Fruit fly (Drosophila melanogaster) whole organism, embryonic: Measurements from ENCODE around the gene Pif1.

ENCODE experiments used
- Blimp-1 ChIP-seq: fragments of 200-800 bp; sonication (Bioruptor generic); optimal IDR thresholded peaks from 3 replicates; lab custom pipeline; 2018; ENCODE audit warnings: missing biosample characterization, missing genetic modification characterization, mild to moderate bottlenecking, moderate library complexity, missing genetic modification reagents
- BtbVII ChIP-seq: fragments of 200-800 bp; sonication (Bioruptor generic); optimal IDR thresholded peaks from 3 replicates; lab custom pipeline; 2017; ENCODE audit warnings: missing biosample characterization, mild to moderate bottlenecking, missing genetic modification characterization
- CG10654 ChIP-seq: fragments of 200-800 bp; sonication (Bioruptor generic); optimal IDR thresholded peaks from 2 replicates; lab custom pipeline; 2016; ENCODE audit warnings: missing biosample characterization, missing genetic modification characterization
- CG11723 ChIP-seq: fragments of 200-800 bp; sonication (Bioruptor generic); optimal IDR thresholded peaks from 2 replicates; lab custom pipeline; 2017; ENCODE audit warnings: missing biosample characterization, mild to moderate bottlenecking, missing genetic modification characterization
- CG1647 ChIP-seq: fragments of 200-800 bp; sonication (Bioruptor generic); optimal IDR thresholded peaks from 3 replicates; lab custom pipeline; 2016; ENCODE audit warnings: missing biosample characterization, missing genetic modification characterization
- CG31224 ChIP-seq: fragments of 200-800 bp; sonication (Bioruptor generic); IDR thresholded peaks from 2 replicates; pipeline ENCODE4 v1.3.6; 2022; ENCODE audit warnings: missing biosample characterization, missing genetic modification characterization
- CG31441 ChIP-seq: fragments of 200-800 bp; sonication (Bioruptor generic); IDR thresholded peaks from 2 replicates; pipeline ENCODE4 v1.3.6; 2022; ENCODE audit warnings: missing biosample characterization, missing genetic modification characterization
- CG32772 ChIP-seq: fragments of 200-800 bp; sonication (Bioruptor generic); IDR thresholded peaks from 2 replicates; pipeline ENCODE4 v1.3.6; 2022; ENCODE audit warnings: missing biosample characterization, missing genetic modification characterization
- CG33557 ChIP-seq: fragments of 200-800 bp; sonication (Bioruptor generic); optimal IDR thresholded peaks from 2 replicates; lab custom pipeline; 2019; ENCODE audit warnings: missing biosample characterization, mild to moderate bottlenecking, missing genetic modification characterization, moderate library complexity
- CG3726 ChIP-seq: fragments of 200-800 bp; sonication (Bioruptor generic); IDR thresholded peaks from 3 replicates; pipeline ENCODE4, ENCODE4 v1.3.6; 2022; ENCODE audit warnings: missing biosample characterization, missing genetic modification characterization
- CG3847 ChIP-seq: fragments of 200-800 bp; sonication (Bioruptor generic); IDR thresholded peaks from 2 replicates; pipeline ENCODE4 v1.3.6; 2022; ENCODE audit warnings: missing biosample characterization, missing genetic modification characterization
- CG3995 ChIP-seq: fragments of 200-800 bp; sonication (Bioruptor generic); optimal IDR thresholded peaks from 3 replicates; lab custom pipeline; 2016; ENCODE audit warnings: missing biosample characterization, missing genetic modification characterization
- CG5180 ChIP-seq: fragments of 200-800 bp; sonication (Bioruptor generic); optimal IDR thresholded peaks from 3 replicates; lab custom pipeline; 2017; ENCODE audit warnings: missing biosample characterization, missing genetic modification characterization, mild to moderate bottlenecking, moderate library complexity, missing genetic modification reagents
- CG8478 ChIP-seq: fragments of >200 bp; optimal IDR thresholded peaks from 2 replicates; lab custom pipeline; 2018
- Deaf1 ChIP-seq: fragments of 200-800 bp; optimal IDR thresholded peaks from 3 replicates; lab custom pipeline; 2019; ENCODE audit warnings: missing biosample characterization, mild to moderate bottlenecking, missing genetic modification characterization, moderate library complexity
- Dfd ChIP-seq, 2 experiments: fragments of >200 bp; optimal IDR thresholded peaks; 2 replicates each; lab custom pipeline; 2017; ENCODE audit warnings: missing biosample characterization in 2 of 2, missing genetic modification characterization in 2 of 2
- Drgx ChIP-seq: fragments of 200-800 bp; sonication (Bioruptor generic); IDR thresholded peaks from 2 replicates; pipeline ENCODE4 v1.3.6; 2022; ENCODE audit warnings: missing biosample characterization, missing genetic modification characterization
- Ets65A ChIP-seq: fragments of 200-800 bp; sonication (Bioruptor generic); peaks from one replicate; lab custom pipeline; 2016; ENCODE audit warnings: missing biosample characterization, missing genetic modification characterization
- Fer1 ChIP-seq: fragments of 200-800 bp; sonication (Bioruptor generic); optimal IDR thresholded peaks from 2 replicates; lab custom pipeline; 2017; ENCODE audit warnings: missing biosample characterization, mild to moderate bottlenecking, missing genetic modification characterization
- Rx ChIP-seq: fragments of 200-800 bp; sonication (Bioruptor generic); IDR thresholded peaks from 2 replicates; pipeline ENCODE4 v1.3.6; 2022; ENCODE audit warnings: missing biosample characterization, missing genetic modification characterization
- Sox102F ChIP-seq: fragments of 200-800 bp; sonication (Bioruptor generic); optimal IDR thresholded peaks from 2 replicates; lab custom pipeline; 2018; ENCODE audit warnings: missing biosample characterization, mild to moderate bottlenecking, missing genetic modification characterization, moderate library complexity
- Sry-δ ChIP-seq: fragments of 200-800 bp; sonication (Bioruptor generic); optimal IDR thresholded peaks from 2 replicates; lab custom pipeline; 2016; ENCODE audit warnings: missing biosample characterization, missing genetic modification characterization
- Trl ChIP-seq, 3 experiments: fragments of >200 bp in 2 of 3; fragments of 200-800 bp in 1 of 3; sonication (Bioruptor generic) in 1 of 3; optimal IDR thresholded peaks; 2 replicates in 1 of 3; 3 replicates in 2 of 3; lab custom pipeline; 2016 to 2017; ENCODE audit warnings: missing biosample characterization in 1 of 3, missing genetic modification characterization in 1 of 3
- aop ChIP-seq: fragments of 200-800 bp; sonication (Bioruptor generic); IDR thresholded peaks from 2 replicates; pipeline ENCODE4 v1.3.6; 2022; ENCODE audit warnings: missing biosample characterization, missing genetic modification characterization
- br ChIP-seq: fragments of >200 bp; optimal IDR thresholded peaks from 2 replicates; lab custom pipeline; 2017
- cato ChIP-seq: fragments of 200-800 bp; sonication (Bioruptor generic); optimal IDR thresholded peaks from 2 replicates; lab custom pipeline; 2016; ENCODE audit warnings: missing biosample characterization, missing genetic modification characterization, borderline replicate concordance
- caup ChIP-seq: fragments of 200-800 bp; sonication (Bioruptor generic); optimal IDR thresholded peaks from 3 replicates; lab custom pipeline; 2017; ENCODE audit warnings: missing biosample characterization, mild to moderate bottlenecking, missing genetic modification characterization, moderate library complexity; ENCODE audit not compliant: severe bottlenecking
- ewg ChIP-seq: fragments of 200-800 bp; sonication (Bioruptor generic); optimal IDR thresholded peaks from 3 replicates; lab custom pipeline; 2017; ENCODE audit warnings: mild to moderate bottlenecking, missing biosample characterization, missing genetic modification reagents, missing genetic modification characterization
- lab ChIP-seq: fragments of 200-800 bp; sonication (Bioruptor generic); optimal IDR thresholded peaks from 3 replicates; lab custom pipeline; 2017; ENCODE audit warnings: missing biosample characterization, missing genetic modification characterization, mild to moderate bottlenecking, moderate library complexity, missing genetic modification reagents
- nerfin-1 ChIP-seq: fragments of 200-800 bp; sonication (Bioruptor generic); optimal IDR thresholded peaks from 3 replicates; lab custom pipeline; 2019; ENCODE audit warnings: missing biosample characterization, mild to moderate bottlenecking, missing genetic modification characterization, moderate library complexity
- seq ChIP-seq: fragments of 200-800 bp; sonication (Bioruptor generic); IDR thresholded peaks from 2 replicates; pipeline ENCODE4 v1.3.6; 2022; ENCODE audit warnings: missing biosample characterization, missing genetic modification characterization
- sqz ChIP-seq: fragments of 200-800 bp; sonication (Bioruptor generic); optimal IDR thresholded peaks from 3 replicates; lab custom pipeline; 2018; ENCODE audit warnings: missing biosample characterization, mild to moderate bottlenecking, missing genetic modification characterization
- vvl ChIP-seq: fragments of 200-800 bp; sonication (Bioruptor generic); IDR thresholded peaks from 2 replicates; pipeline ENCODE4 v1.3.6; 2022; ENCODE audit warnings: missing biosample characterization, missing genetic modification characterization
- zen ChIP-seq: fragments of 200-800 bp; sonication (Bioruptor generic); optimal IDR thresholded peaks from 3 replicates; lab custom pipeline; 2018; ENCODE audit warnings: missing biosample characterization, mild to moderate bottlenecking, missing genetic modification characterization, moderate library complexity
- zen2 ChIP-seq: fragments of 200-800 bp; sonication (Bioruptor generic); IDR thresholded peaks from 3 replicates; pipeline ENCODE4 v1.3.6; 2022; ENCODE audit warnings: missing biosample characterization, missing genetic modification characterization; ENCODE audit not compliant: partially characterized antibody

Pif1 gene

DNA sequence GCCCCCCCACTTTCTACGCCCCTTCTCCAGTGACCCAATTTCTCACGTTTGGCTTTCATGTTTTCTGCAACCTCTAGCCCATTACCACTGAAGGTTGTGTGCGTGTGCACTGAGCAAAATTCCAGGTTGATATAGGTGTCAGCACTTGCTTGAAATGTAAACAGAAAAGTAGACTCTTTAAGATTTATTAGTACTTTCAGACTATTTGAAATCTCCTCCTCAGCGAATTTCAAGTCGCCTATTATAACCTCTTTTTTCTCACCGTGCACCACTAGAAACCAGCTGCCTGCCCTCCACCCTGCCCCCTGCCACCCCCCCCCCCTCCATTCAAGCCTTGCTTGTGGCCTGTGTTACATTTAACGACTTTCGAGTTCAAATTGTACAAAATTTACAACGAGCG, 34.7 kb downstream of the Pif1 start (continued):
- TF ChIP-seq caup (GFP tag; lab: Kevin White, UChicago) (no peak), Deaf1 (tag; lab: Kevin White, UChicago) (no peak), cato (GFP tag; lab: Kevin White, UChicago) (no peak), CG3847 (GFP tag; lab: Robert Waterston, UW) (no peak; the same call in 1 of the 2 replicates), lab (GFP tag; lab: Kevin White, UChicago) (peak; percentile 39), CG11723 (GFP tag; lab: Kevin White, UChicago) (no peak), BtbVII (GFP tag; lab: Kevin White, UChicago) (no peak)

DNA sequence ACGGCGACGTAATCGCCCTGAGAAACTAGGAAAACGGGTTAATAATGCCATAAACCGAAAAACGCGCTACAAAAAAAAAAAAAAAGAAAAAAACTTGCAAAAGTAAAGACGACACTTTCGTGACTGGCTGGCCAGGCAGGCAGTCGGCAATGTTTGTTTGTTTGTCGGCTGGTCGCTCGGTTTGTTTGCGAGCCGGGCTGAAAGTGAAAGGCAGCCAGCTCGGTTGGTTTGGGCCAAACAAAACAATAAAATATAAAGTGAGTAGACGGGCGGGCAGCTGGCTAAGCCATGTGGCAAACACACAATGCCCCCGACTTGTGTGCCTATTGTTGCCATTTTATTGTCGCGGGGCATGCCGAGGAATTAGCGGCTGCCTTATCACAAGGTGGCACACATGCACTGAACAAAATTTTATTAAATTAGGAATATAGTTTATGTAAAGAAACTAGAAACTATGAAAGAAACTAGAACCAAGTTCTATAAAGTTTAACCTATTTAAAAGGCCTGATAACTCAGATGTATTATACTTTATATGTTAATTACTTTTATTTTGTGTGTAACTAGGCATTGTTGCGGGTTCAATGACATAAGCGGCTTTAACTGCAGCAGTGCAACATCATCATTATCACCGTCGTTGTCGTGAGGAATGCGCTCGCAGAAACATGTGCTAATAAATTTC, 41.2 kb downstream of the Pif1 start:
- TF ChIP-seq Rx (GFP tag; lab: Robert Waterston, UW) (no peak), zen (no peak), Dfd (GFP tag; optimal IDR thresholded peaks at IDR 0.05; lab: Kevin White, UChicago) (no peak), CG3726 (GFP tag; lab: Robert Waterston, UW) (no peak), CG10654 (GFP tag; lab: Kevin White, UChicago) (no peak), Sox102F (peak; percentile 6), Deaf1 (tag; lab: Kevin White, UChicago) (peak; percentile 52), Blimp-1 (peak; percentile 79), Fer1 (no peak), CG31441 (GFP tag; lab: Robert Waterston, UW) (0 out of 2 replicates have a peak, but pooled peaks have one; percentile 15), CG31224 (GFP tag; lab: Robert Waterston, UW) (no peak), Drgx (GFP tag; lab: Robert Waterston, UW) (peak; percentile 59), CG5180 (peak; percentile 39)

dm6 chr2L:3426669-3427232, 43.1 kb downstream of the Pif1 start, which contains the start of gene Pgant2:
Gene Pgant2 (minus strand): TSS chr2L:3426719.
- TF ChIP-seq br (lab: Kevin White, UChicago) (no peak), Blimp-1 (no peak), CG1647 (GFP tag; lab: Kevin White, UChicago) (no peak), Sry-δ (GFP tag; lab: Kevin White, UChicago) (no peak), zen2 (GFP tag; lab: Robert Waterston, UW) (0 out of 3 replicates have a peak, but pooled peaks have one; percentile 16), CG32772 (GFP tag; lab: Robert Waterston, UW) (peak; percentile 30; the same call in 1 of the 2 replicates), aop (GFP tag; lab: Robert Waterston, UW) (no peak), Trl (optimal IDR thresholded peaks at IDR 0.05; lab: Kevin White, UChicago) (peak; percentile 43), Trl (GFP tag; optimal IDR thresholded peaks at IDR 0.05; lab: Kevin White, UChicago) (no peak), CG33557 (no peak), ewg (GFP tag; lab: Kevin White, UChicago) (peak; percentile 90), seq (GFP tag; lab: Robert Waterston, UW) (peak; percentile 77), sqz (GFP tag; lab: Kevin White, UChicago) (peak; percentile 85), nerfin-1 (tag; lab: Kevin White, UChicago) (peak; percentile 95), vvl (GFP tag; lab: Robert Waterston, UW) (0 out of 2 replicates have a peak, but pooled peaks have one; percentile 9), CG3995 (GFP tag; lab: Kevin White, UChicago) (peak; percentile 79), Ets65A (peak; percentile 31), CG8478 (no peak)
- TF ChIP-seq, all 482 proteins: peak for 10
